Worm (Caenorhabditis elegans) whole organism, L4/young adult: ENCODE data around the gene aco-1.
A peak's percentile ranks its signal among the peaks of the same experiment; 100 is the strongest.

Experiments
- W03F9.2 ChIP-seq: fragments of 150-350 bp; optimal IDR thresholded peaks from 2 replicates; lab custom pipeline; 2014; ENCODE audit warnings: missing biosample characterization, missing genetic modification characterization
- dao-5 ChIP-seq: sonication (generic microtip); optimal IDR thresholded peaks from 2 replicates; lab custom pipeline; 2016; ENCODE audit warnings: missing genotype, missing genetic modification characterization, moderate library complexity, missing compliant biosample characterization
- him-1 ChIP-seq: sonication (generic microtip); optimal IDR thresholded peaks from 2 replicates; lab custom pipeline; 2016; ENCODE audit warnings: missing genotype, missing genetic modification reagents, missing genetic modification characterization, missing compliant biosample characterization

The aco-1 gene

ce11 chrX:11339375-11339924, at the start of gene aco-1:
Gene aco-1, plus strand, starts transcription at chrX:11339874.
- TF ChIP-seq dao-5 (tag; lab: Kevin White, UChicago), result no peak
- peak; percentile 48 for TF ChIP-seq W03F9.2 (tag; lab: Kevin White, UChicago)

- TF ChIP-seq W03F9.2 (tag; lab: Kevin White, UChicago), result no peak
- no peak for TF ChIP-seq him-1 (tag; lab: Kevin White, UChicago)
- TF ChIP-seq dao-5 (tag; lab: Kevin White, UChicago), result no peak
Measured at ce11 chrX:11289925-11290324, 49.7 kb upstream of the aco-1 start.

- TF ChIP-seq dao-5 (tag; lab: Kevin White, UChicago) (no peak), W03F9.2 (tag; lab: Kevin White, UChicago) (no peak), him-1 (tag; lab: Kevin White, UChicago) (no peak)
Measured at ce11 chrX:11290528-11290927, 49.1 kb upstream of the aco-1 start.

DNA sequence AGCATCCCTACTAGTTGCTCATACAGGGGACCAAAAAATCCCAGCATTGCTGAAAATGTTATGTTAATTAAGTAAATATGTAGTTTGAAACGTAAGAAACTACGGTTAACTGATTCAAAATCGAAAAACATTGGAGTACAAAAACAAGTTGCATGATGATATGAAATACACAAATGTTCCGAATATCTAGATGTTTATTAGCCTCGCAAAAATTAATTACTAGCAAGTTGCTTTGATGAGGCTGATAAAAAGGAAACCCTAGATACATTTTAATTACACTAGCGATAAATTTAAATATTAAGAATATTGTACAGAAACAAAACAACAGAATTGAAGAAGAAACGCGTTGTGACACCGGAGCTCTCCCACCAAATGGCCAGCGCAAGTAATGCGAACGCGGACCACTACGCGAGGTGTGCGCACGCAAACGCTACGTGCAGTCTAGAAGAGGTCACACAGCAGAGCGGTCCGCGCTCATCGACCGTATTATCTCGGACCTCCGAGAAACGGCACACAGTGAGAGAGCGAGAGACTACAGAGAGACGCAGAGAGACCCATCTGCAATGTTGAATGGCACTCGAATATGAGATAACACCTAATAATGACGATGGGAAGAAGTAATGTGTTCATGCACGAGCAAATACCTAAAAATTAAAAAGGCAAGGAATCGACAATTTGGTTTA, 42.9 kb upstream of the aco-1 start, which contains the start of gene inx-2:
Gene inx-2 (minus strand): TSS at position 51 of the 683 bp plus-strand sequence.
- TF ChIP-seq dao-5 (tag; lab: Kevin White, UChicago) (no peak), him-1 (tag; lab: Kevin White, UChicago) (no peak), W03F9.2 (tag; lab: Kevin White, UChicago) (no peak)

DNA sequence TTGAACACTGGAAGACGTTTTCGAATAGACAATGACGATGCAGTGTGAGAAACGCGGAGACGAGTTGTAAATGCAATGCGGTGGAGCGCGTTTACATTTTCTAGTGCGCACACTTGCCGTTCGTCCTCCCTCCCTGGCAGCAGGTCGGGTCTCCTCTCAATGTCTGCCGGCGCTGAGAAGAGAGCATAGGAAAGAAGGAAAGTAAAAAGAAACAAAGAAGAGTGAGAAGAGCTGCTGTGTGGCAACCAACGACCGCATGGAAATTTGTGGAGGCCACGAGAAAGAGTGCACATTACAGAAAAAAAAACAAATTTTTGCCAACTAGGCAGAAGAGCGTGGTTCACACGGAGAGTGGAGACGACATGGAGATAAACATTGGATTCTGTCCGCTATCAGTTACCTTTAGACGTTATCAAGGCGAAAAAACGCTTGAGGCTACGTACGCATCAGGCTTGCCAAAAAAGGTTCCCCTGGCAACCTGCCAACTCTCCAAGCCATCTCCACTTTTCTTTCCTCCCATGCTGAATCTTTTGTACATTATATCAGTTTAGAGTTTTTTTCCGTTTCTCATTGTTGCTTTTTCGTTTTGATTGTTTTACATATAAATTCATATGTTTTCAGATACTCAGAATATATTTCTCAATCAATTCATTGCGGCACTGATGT, 39.9 kb upstream of the aco-1 start, which contains the start of the genes snrp-40.1 and F08G12.3:
Gene snrp-40.1 (minus strand): TSS at position 143 of the 666 bp plus-strand sequence.
Gene F08G12.3 (plus strand): TSS at position 616 of the 666 bp plus-strand sequence.
- TF ChIP-seq dao-5 (tag; lab: Kevin White, UChicago) (no peak), W03F9.2 (tag; lab: Kevin White, UChicago) (no peak), him-1 (tag; lab: Kevin White, UChicago) (peak; percentile 37)

ce11 chrX:11305773-11306172, 33.9 kb upstream of the aco-1 start, which contains the start of gene F08G12.1:
Gene F08G12.1, minus strand, starts transcription at chrX:11305873.
- TF ChIP-seq him-1 (tag; lab: Kevin White, UChicago) (no peak), W03F9.2 (tag; lab: Kevin White, UChicago) (no peak), dao-5 (tag; lab: Kevin White, UChicago) (no peak)

- TF ChIP-seq dao-5 (tag; lab: Kevin White, UChicago) (no peak), him-1 (tag; lab: Kevin White, UChicago) (no peak)
Measured at ce11 chrX:11307056-11307455, 32.6 kb upstream of the aco-1 start, which contains the start of gene vhl-1. Gene vhl-1, plus strand, starts transcription at chrX:11307356.

DNA sequence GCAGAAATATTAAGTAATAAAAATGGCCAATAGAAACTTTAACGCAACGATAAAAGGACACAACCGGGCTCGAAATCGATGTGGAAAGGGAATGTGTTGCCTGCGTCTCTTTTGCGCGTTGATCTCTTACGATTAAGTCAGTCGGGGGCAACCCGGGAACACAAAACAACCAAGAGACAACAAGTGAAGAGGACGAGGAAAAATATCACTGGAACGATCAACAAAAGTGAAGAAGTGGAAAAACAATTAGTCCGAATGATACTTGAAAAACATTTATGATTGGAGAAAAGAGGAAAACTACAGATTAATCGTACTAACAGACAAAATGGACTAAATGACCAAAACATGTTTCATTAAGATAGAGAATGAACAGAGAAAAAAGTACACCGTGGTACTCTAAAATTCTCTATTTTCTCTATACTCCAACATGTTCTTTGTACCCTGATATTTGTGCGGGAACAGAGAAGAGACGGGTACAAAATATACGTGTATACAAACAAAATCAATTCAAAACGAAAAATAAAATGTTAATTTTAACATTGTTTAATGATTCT, 29.3 kb upstream of the aco-1 start, which contains the start of gene F08G12.5:
Gene F08G12.5 (minus strand): TSS at position 1 of the 554 bp plus-strand sequence.
- TF ChIP-seq W03F9.2 (tag; lab: Kevin White, UChicago) (no peak), him-1 (tag; lab: Kevin White, UChicago) (no peak), dao-5 (tag; lab: Kevin White, UChicago) (no peak)

ce11 chrX:11315392-11315791, 24.3 kb upstream of the aco-1 start, which contains the start of gene F08G12.11:
Gene F08G12.11, minus strand, starts transcription at chrX:11315572.
- TF ChIP-seq dao-5 (tag; lab: Kevin White, UChicago), result no peak
- TF ChIP-seq W03F9.2 (tag; lab: Kevin White, UChicago), result no peak
- no peak for TF ChIP-seq him-1 (tag; lab: Kevin White, UChicago)

ce11 chrX:11316750-11317149, 22.9 kb upstream of the aco-1 start, which contains the start of gene nlp-57:
Gene nlp-57, plus strand, starts transcription at chrX:11317050.
- no peak for TF ChIP-seq dao-5 (tag; lab: Kevin White, UChicago)
- TF ChIP-seq him-1 (tag; lab: Kevin White, UChicago), result no peak
- no peak for TF ChIP-seq W03F9.2 (tag; lab: Kevin White, UChicago)

DNA sequence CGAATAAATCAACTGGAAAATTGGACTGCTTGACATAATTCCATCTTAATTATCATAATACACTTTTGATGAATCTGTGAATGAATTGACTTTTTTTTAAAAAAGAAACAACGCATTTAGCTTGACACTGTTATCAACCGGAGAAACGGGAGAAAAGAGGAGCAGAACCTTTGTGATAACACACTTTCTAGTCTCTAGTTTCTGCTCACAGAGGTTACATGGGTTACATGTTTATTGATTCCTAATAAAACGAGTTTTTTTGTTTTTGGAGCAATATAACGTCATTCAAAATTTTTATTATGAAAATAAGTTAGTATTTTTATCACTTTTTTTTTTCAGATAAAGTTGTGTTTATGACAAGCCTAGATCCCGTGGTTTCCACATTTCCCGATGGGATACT, 21.7 kb upstream of the aco-1 start, which contains the start of gene hizr-1:
Gene hizr-1 (plus strand): TSS at position 340 of the 400 bp plus-strand sequence.
- TF ChIP-seq dao-5 (tag; lab: Kevin White, UChicago) (no peak), W03F9.2 (tag; lab: Kevin White, UChicago) (no peak), him-1 (tag; lab: Kevin White, UChicago) (no peak)

- TF ChIP-seq W03F9.2 (tag; lab: Kevin White, UChicago) (no peak), him-1 (tag; lab: Kevin White, UChicago) (no peak), dao-5 (tag; lab: Kevin White, UChicago) (no peak)
Measured at ce11 chrX:11323225-11323624, 16.4 kb upstream of the aco-1 start.
